Worm (Caenorhabditis elegans) whole organism, midembryonic: Measurements from ENCODE around the gene clec-153.

Experiments
- cog-1 ChIP-seq: sonication (generic microtip); optimal IDR thresholded peaks from 2 replicates; lab custom pipeline; 2016; ENCODE audit warnings: missing genetic modification characterization, missing compliant biosample characterization
- flt-1 ChIP-seq: fragments of 200-800 bp; sonication (Bioruptor generic); IDR thresholded peaks from 2 replicates; pipeline ENCODE4 v1.3.6; 2022; ENCODE audit warnings: missing genetic modification characterization, missing compliant biosample characterization
- ref-1 ChIP-seq: fragments of 200-800 bp; sonication (Bioruptor generic); conservative IDR thresholded peaks from 2 replicates; pipeline ENCODE4 v1.3.6; 2022; ENCODE audit warnings: missing genetic modification reagents, missing genetic modification characterization, missing compliant biosample characterization
- tab-1 ChIP-seq: fragments of 200-800 bp; sonication (Bioruptor generic); IDR thresholded peaks from 2 replicates; pipeline ENCODE4 v1.3.6; 2022; ENCODE audit warnings: missing genetic modification characterization, missing compliant biosample characterization

- TF ChIP-seq flt-1 (GFP tag; lab: Robert Waterston, UW) (no peak), ref-1 (GFP tag; lab: Robert Waterston, UW) (no peak), cog-1 (tag; lab: Kevin White, UChicago) (no peak), tab-1 (GFP tag; lab: Robert Waterston, UW) (no peak)
Observed at ce11 chrIII:4655402-4655801, 20.4 kb downstream of the clec-153 start, which contains the start of gene T23F11.2.
